Fruit fly (Drosophila melanogaster): ENCODE measurements around the gene Bin1.

Gene Bin1

DNA sequence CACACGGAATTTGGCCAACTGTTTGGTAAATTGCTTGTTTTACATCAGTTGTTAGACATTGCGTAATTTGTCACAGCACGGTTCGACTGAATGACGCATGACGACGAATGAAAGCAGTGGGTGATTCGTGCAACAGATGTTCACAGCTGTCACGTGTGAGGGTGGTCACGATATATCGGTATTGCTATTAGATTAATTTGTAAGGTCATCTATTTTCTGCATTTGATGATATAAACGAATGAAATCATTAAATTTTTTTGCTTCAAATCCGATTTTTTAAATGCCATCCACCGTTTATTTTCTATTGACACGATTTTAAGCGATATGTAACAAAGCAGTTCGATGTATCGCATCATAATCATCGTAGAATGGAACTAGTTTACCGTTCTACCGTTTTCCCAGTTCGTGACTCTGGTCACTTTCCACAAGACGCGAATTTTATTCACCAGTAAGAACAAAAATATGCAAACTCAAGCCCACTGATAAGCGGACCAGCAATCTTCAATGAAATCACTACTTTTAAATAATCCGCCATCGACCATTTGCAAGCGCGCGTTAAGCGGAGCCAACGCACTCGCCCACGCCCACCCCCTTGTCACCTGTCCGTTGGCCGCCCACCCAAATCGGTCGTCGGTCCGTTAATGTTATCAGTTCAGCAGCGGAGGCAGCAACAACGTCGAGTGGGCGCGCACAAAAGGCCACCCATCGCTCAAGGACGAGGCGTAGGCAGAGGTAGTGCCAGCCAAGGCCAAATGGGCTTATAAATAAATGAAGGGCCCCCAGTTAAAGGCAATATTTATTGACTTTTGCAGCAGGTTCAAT, 42.5 kb downstream of the Bin1 start, which contains the start of the genes Mic26-27 and CG5916 (continued):
- TF ChIP-seq Hr39 (optimal IDR thresholded peaks at IDR 0.05): no peak
- TF ChIP-seq zen (tag; optimal IDR thresholded peaks at IDR 0.05): peak; percentile 94
- peak; percentile 51; the same call in 2 of the 3 replicates for TF ChIP-seq CG11560 (tag; IDR thresholded peaks at IDR 0.05)
- no peak for TF ChIP-seq dmrt99B (tag; optimal IDR thresholded peaks at IDR 0.05)
- peak; percentile 58 for TF ChIP-seq az2 (GFP tag; optimal IDR thresholded peaks at IDR 0.05)
- peak; percentile 8 for TF ChIP-seq Hey (tag; optimal IDR thresholded peaks at IDR 0.05)
- TF ChIP-seq lbe (GFP tag; optimal IDR thresholded peaks at IDR 0.05): peak; percentile 64
- no peak for TF ChIP-seq fd102C (GFP tag; optimal IDR thresholded peaks at IDR 0.05)
- peak; percentile 60 for TF ChIP-seq gsb (GFP tag; IDR thresholded peaks at IDR 0.05)
- peak; percentile 58 for TF ChIP-seq slou (GFP tag; optimal IDR thresholded peaks at IDR 0.05)
- TF ChIP-seq CG12744 (GFP tag; optimal IDR thresholded peaks at IDR 0.05): peak; percentile 62
- no peak for TF ChIP-seq CG1233 (GFP tag; optimal IDR thresholded peaks at IDR 0.05)
- peak; percentile 68 for TF ChIP-seq CG32767 (GFP tag; IDR thresholded peaks at IDR 0.05)
- peak; percentile 89 for TF ChIP-seq CG10366 (GFP tag; IDR thresholded peaks at IDR 0.05)
- TF ChIP-seq twi (tag; optimal IDR thresholded peaks at IDR 0.05): peak; percentile 85
- TF ChIP-seq CG10431 (GFP tag; optimal IDR thresholded peaks at IDR 0.05): no peak
- TF ChIP-seq oc (tag; optimal IDR thresholded peaks at IDR 0.05): no peak
- TF ChIP-seq Sox102F (GFP tag; optimal IDR thresholded peaks at IDR 0.05): peak; percentile 88
- TF ChIP-seq vvl (GFP tag; IDR thresholded peaks at IDR 0.05): peak; percentile 81
- peak; percentile 69 for TF ChIP-seq CG9817 (tag; optimal IDR thresholded peaks at IDR 0.05)
- peak; percentile 92 for TF ChIP-seq pzg (GFP tag; optimal IDR thresholded peaks at IDR 0.05)
- no peak for TF ChIP-seq Asciz (GFP tag; optimal IDR thresholded peaks at IDR 0.05)
- peak; percentile 85 for TF ChIP-seq CG2712 (tag; optimal IDR thresholded peaks at IDR 0.05)
- peak; percentile 51 for TF ChIP-seq CG31224 (GFP tag; IDR thresholded peaks at IDR 0.05)
- TF ChIP-seq Dad (GFP tag; optimal IDR thresholded peaks at IDR 0.05): peak; percentile 64
- peak; percentile 81 for TF ChIP-seq CG1602 (GFP tag; optimal IDR thresholded peaks at IDR 0.05)
- TF ChIP-seq CG8290 (GFP tag; optimal IDR thresholded peaks at IDR 0.05): peak; percentile 88
- peak; percentile 38 to 74 for TF ChIP-seq CG8290 (tag; optimal IDR thresholded peaks at IDR 0.05)
- no peak for TF ChIP-seq Sry-β (GFP tag; optimal IDR thresholded peaks at IDR 0.05)
- peak; percentile 96 for TF ChIP-seq CG3995 (GFP tag; optimal IDR thresholded peaks at IDR 0.05)
- TF ChIP-seq CG7963 (GFP tag; IDR thresholded peaks at IDR 0.05; ENCODE audit: partially characterized antibody): peak; percentile 92
- peak; percentile 76 for TF ChIP-seq MBD-R2 (GFP tag; IDR thresholded peaks at IDR 0.05)
- TF ChIP-seq Opbp (GFP tag; IDR thresholded peaks at IDR 0.05; ENCODE audit: partially characterized antibody): peak; percentile 98
- peak; percentile 89 for TF ChIP-seq Ets97D (GFP tag; optimal IDR thresholded peaks at IDR 0.05)
- TF ChIP-seq Doc3 (GFP tag; IDR thresholded peaks at IDR 0.05; ENCODE audit: partially characterized antibody): peak; percentile 100
- no peak for TF ChIP-seq ham (GFP tag; IDR thresholded peaks at IDR 0.05)
- 0 out of 2 replicates have a peak, but pooled peaks have one; percentile 36 for TF ChIP-seq Lim3 (GFP tag; IDR thresholded peaks at IDR 0.05)
- peak; percentile 86 for TF ChIP-seq HLH3B (GFP tag; IDR thresholded peaks at IDR 0.05)
- peak; percentile 68 for TF ChIP-seq CG2116 (GFP tag; optimal IDR thresholded peaks at IDR 0.05)
- TF ChIP-seq CG6813 (GFP tag; optimal IDR thresholded peaks at IDR 0.05): peak; percentile 14
- peak; percentile 11 for TF ChIP-seq CG6654 (GFP tag; optimal IDR thresholded peaks at IDR 0.05)
- peak; percentile 41; the same call in 1 of the 2 replicates for TF ChIP-seq wdn (GFP tag; IDR thresholded peaks at IDR 0.05)
- peak; percentile 90 for TF ChIP-seq sr (GFP tag; IDR thresholded peaks at IDR 0.05)
- peak; percentile 93 for TF ChIP-seq CG4404 (GFP tag; IDR thresholded peaks at IDR 0.05)
- peak; percentile 16 for TF ChIP-seq Deaf1 (tag; optimal IDR thresholded peaks at IDR 0.05)
- TF ChIP-seq D19A (tag; optimal IDR thresholded peaks at IDR 0.05): no peak
- peak; percentile 99 for TF ChIP-seq CG18764 (GFP tag; optimal IDR thresholded peaks at IDR 0.05)
- TF ChIP-seq CG11456 (GFP tag; IDR thresholded peaks at IDR 0.05): peak; percentile 80; the same call in 2 of the 3 replicates
- peak; percentile 88 for TF ChIP-seq Ssrp (tag; optimal IDR thresholded peaks at IDR 0.05)
- TF ChIP-seq Bteb2 (GFP tag; optimal IDR thresholded peaks at IDR 0.05): peak; percentile 77
